Fruit fly (Drosophila melanogaster) whole organism, embryonic: ENCODE data around the gene Npc2a.

Source experiments
- Blimp-1 ChIP-seq: fragments of 200-800 bp; sonication (Bioruptor generic); optimal IDR thresholded peaks from 3 replicates; lab custom pipeline; 2018; ENCODE audit warnings: missing biosample characterization, missing genetic modification characterization, mild to moderate bottlenecking, moderate library complexity, missing genetic modification reagents
- CG10267 ChIP-seq: fragments of 200-800 bp; sonication (Bioruptor generic); optimal IDR thresholded peaks from 2 replicates; lab custom pipeline; 2018; ENCODE audit warnings: missing biosample characterization, mild to moderate bottlenecking, missing genetic modification characterization, moderate library complexity
- CG12219 ChIP-seq: fragments of 200-800 bp; sonication (Bioruptor generic); optimal IDR thresholded peaks from 3 replicates; lab custom pipeline; 2018; ENCODE audit warnings: missing biosample characterization, mild to moderate bottlenecking, missing genetic modification characterization
- CG12391 ChIP-seq: fragments of 200-800 bp; sonication (Bioruptor generic); optimal IDR thresholded peaks from 3 replicates; lab custom pipeline; 2018; ENCODE audit warnings: missing biosample characterization, mild to moderate bottlenecking, missing genetic modification characterization, moderate library complexity
- CG13287 ChIP-seq: fragments of 200-800 bp; sonication (Bioruptor generic); IDR thresholded peaks from 2 replicates; pipeline ENCODE4 v1.3.6; 2022; ENCODE audit warnings: missing biosample characterization, missing genetic modification characterization; ENCODE audit not compliant: partially characterized antibody
- CG13894 ChIP-seq: fragments of 200-800 bp; sonication (Bioruptor generic); optimal IDR thresholded peaks from 3 replicates; lab custom pipeline; 2018; ENCODE audit warnings: missing biosample characterization, mild to moderate bottlenecking, missing genetic modification characterization, moderate library complexity
- CG18011 ChIP-seq: fragments of 200-800 bp; sonication (Bioruptor generic); optimal IDR thresholded peaks from 2 replicates; lab custom pipeline; 2017; ENCODE audit warnings: missing biosample characterization, missing genetic modification characterization, mild to moderate bottlenecking, moderate library complexity, missing genotype
- CG2875 ChIP-seq: fragments of 200-800 bp; sonication (Bioruptor generic); optimal IDR thresholded peaks from 2 replicates; lab custom pipeline; 2017; ENCODE audit warnings: missing biosample characterization, mild to moderate bottlenecking, missing genetic modification characterization, missing genetic modification reagents
- CG31388 ChIP-seq: fragments of 200-800 bp; sonication (Bioruptor generic); optimal IDR thresholded peaks from 2 replicates; lab custom pipeline; 2016; ENCODE audit warnings: missing biosample characterization, missing genetic modification characterization
- CG3281 ChIP-seq: fragments of 200-800 bp; sonication (Bioruptor generic); optimal IDR thresholded peaks from 3 replicates; lab custom pipeline; 2017; ENCODE audit warnings: missing biosample characterization, mild to moderate bottlenecking, missing genetic modification characterization
- CG34224 ChIP-seq: fragments of 200-800 bp; sonication (Bioruptor generic); IDR thresholded peaks from 3 replicates; pipeline ENCODE4 v1.3.6; 2022; ENCODE audit warnings: missing biosample characterization, missing genetic modification characterization; ENCODE audit not compliant: partially characterized antibody
- CG34376 ChIP-seq: fragments of 200-800 bp; sonication (Bioruptor generic); optimal IDR thresholded peaks from 2 replicates; lab custom pipeline; 2018; ENCODE audit warnings: missing biosample characterization, mild to moderate bottlenecking, missing genetic modification characterization
- CG6791 ChIP-seq: fragments of 200-800 bp; sonication (Bioruptor generic); IDR thresholded peaks from 3 replicates; pipeline ENCODE4 v1.3.6; 2022; ENCODE audit warnings: missing biosample characterization, missing genetic modification characterization; ENCODE audit not compliant: partially characterized antibody
- CG7928 ChIP-seq: fragments of 200-800 bp; sonication (Bioruptor generic); optimal IDR thresholded peaks from 2 replicates; lab custom pipeline; 2017; ENCODE audit warnings: missing biosample characterization, mild to moderate bottlenecking, missing genetic modification characterization
- CG7963 ChIP-seq: fragments of 200-800 bp; sonication (Bioruptor generic); IDR thresholded peaks from 3 replicates; pipeline ENCODE4 v1.3.6; 2022; ENCODE audit warnings: missing biosample characterization, missing genetic modification characterization; ENCODE audit not compliant: partially characterized antibody
- CrebB ChIP-seq: fragments of 200-800 bp; sonication (Bioruptor generic); optimal IDR thresholded peaks from 3 replicates; lab custom pipeline; 2018; ENCODE audit warnings: missing biosample characterization, mild to moderate bottlenecking, missing genetic modification characterization
- Dbx ChIP-seq: fragments of 200-800 bp; sonication (Bioruptor generic); IDR thresholded peaks from 3 replicates; pipeline ENCODE4 v1.3.6; 2022; ENCODE audit warnings: missing biosample characterization, missing genetic modification characterization
- HLH4C ChIP-seq: fragments of 200-800 bp; sonication (Bioruptor generic); IDR thresholded peaks from 3 replicates; pipeline ENCODE4 v1.3.6; 2022; ENCODE audit warnings: missing biosample characterization, missing genetic modification characterization; ENCODE audit not compliant: partially characterized antibody
- Hmx ChIP-seq: fragments of 200-800 bp; sonication (Bioruptor generic); optimal IDR thresholded peaks from 2 replicates; lab custom pipeline; 2016; ENCODE audit warnings: missing biosample characterization, missing genetic modification characterization
- Mrtf ChIP-seq: fragments of 200-800 bp; sonication (Bioruptor generic); IDR thresholded peaks from 3 replicates; pipeline ENCODE4 v1.3.6; 2022; ENCODE audit warnings: missing biosample characterization, missing genetic modification characterization
- Nf-YA ChIP-seq: fragments of 200-800 bp; sonication (Bioruptor generic); IDR thresholded peaks from 2 replicates; pipeline ENCODE4 v1.3.6; 2022; ENCODE audit warnings: missing biosample characterization, missing genetic modification characterization
- Nf-YB ChIP-seq: fragments of 200-800 bp; sonication (Bioruptor generic); optimal IDR thresholded peaks from 3 replicates; lab custom pipeline; 2019; ENCODE audit warnings: missing biosample characterization, mild to moderate bottlenecking, missing genetic modification characterization, moderate library complexity
- Opbp ChIP-seq: fragments of 200-800 bp; sonication (Bioruptor generic); IDR thresholded peaks from 3 replicates; pipeline ENCODE4 v1.3.6; 2022; ENCODE audit warnings: missing biosample characterization, missing genetic modification characterization; ENCODE audit not compliant: partially characterized antibody
- Pdp1 ChIP-seq, 2 experiments: fragments of 200-800 bp; sonication (Bioruptor generic); optimal IDR thresholded peaks; 3 replicates each; lab custom pipeline; 2016; ENCODE audit warnings: missing biosample characterization in 2 of 2, missing genetic modification characterization in 2 of 2, mild to moderate bottlenecking in 1 of 2, moderate library complexity in 1 of 2
- Ravus ChIP-seq: fragments of 200-800 bp; sonication (Bioruptor generic); IDR thresholded peaks from 2 replicates; pipeline ENCODE4 v1.3.6; 2022; ENCODE audit warnings: missing biosample characterization, missing genetic modification characterization
- amos ChIP-seq: fragments of 200-800 bp; sonication (Bioruptor generic); IDR thresholded peaks from 2 replicates; pipeline ENCODE4 v1.3.6; 2022; ENCODE audit warnings: missing biosample characterization, missing genetic modification characterization; ENCODE audit not compliant: partially characterized antibody
- ato ChIP-seq: fragments of 200-800 bp; sonication (Bioruptor generic); IDR thresholded peaks from 2 replicates; pipeline ENCODE4 v1.3.6; 2022; ENCODE audit warnings: missing biosample characterization, missing genetic modification characterization; ENCODE audit not compliant: partially characterized antibody
- bbx ChIP-seq: fragments of 200-800 bp; sonication (Bioruptor generic); IDR thresholded peaks from 2 replicates; pipeline ENCODE4 v1.3.6; 2022; ENCODE audit warnings: missing biosample characterization, missing genetic modification characterization; ENCODE audit not compliant: partially characterized antibody
- dmrt11E ChIP-seq: fragments of 200-800 bp; sonication (Bioruptor generic); optimal IDR thresholded peaks from 3 replicates; lab custom pipeline; 2018; ENCODE audit warnings: missing biosample characterization, mild to moderate bottlenecking, missing genetic modification characterization, moderate library complexity
- exex ChIP-seq: fragments of 200-800 bp; sonication (Bioruptor generic); optimal IDR thresholded peaks from 4 replicates; lab custom pipeline; 2018; ENCODE audit warnings: missing biosample characterization, mild to moderate bottlenecking, missing genetic modification characterization, moderate library complexity
- grau ChIP-seq: fragments of 200-800 bp; optimal IDR thresholded peaks from 3 replicates; lab custom pipeline; 2019; ENCODE audit warnings: missing biosample characterization, mild to moderate bottlenecking, missing genetic modification characterization, moderate library complexity
- klu ChIP-seq: fragments of 200-800 bp; sonication (Bioruptor generic); IDR thresholded peaks from 2 replicates; pipeline ENCODE4 v1.3.6; 2022; ENCODE audit warnings: missing biosample characterization, missing genetic modification characterization
- knrl ChIP-seq: fragments of 200-800 bp; sonication (Bioruptor generic); IDR thresholded peaks from 3 replicates; pipeline ENCODE4 v1.3.6; 2022; ENCODE audit warnings: missing biosample characterization, missing genetic modification characterization; ENCODE audit not compliant: partially characterized antibody
- luna ChIP-seq: fragments of 200-800 bp; sonication (Bioruptor generic); optimal IDR thresholded peaks from 2 replicates; lab custom pipeline; 2016; ENCODE audit warnings: missing biosample characterization, missing genetic modification characterization
- mld ChIP-seq: fragments of 200-800 bp; sonication (Bioruptor generic); IDR thresholded peaks from 3 replicates; pipeline ENCODE4 v1.3.6; 2022; ENCODE audit warnings: missing biosample characterization, missing genetic modification characterization; ENCODE audit not compliant: partially characterized antibody
- nmo ChIP-seq: fragments of 200-800 bp; sonication (Bioruptor generic); optimal IDR thresholded peaks from 2 replicates; lab custom pipeline; 2018; ENCODE audit warnings: missing biosample characterization, mild to moderate bottlenecking, missing genetic modification characterization, moderate library complexity
- p53 ChIP-seq: fragments of 200-800 bp; sonication (Bioruptor generic); optimal IDR thresholded peaks from 2 replicates; lab custom pipeline; 2016; ENCODE audit warnings: missing biosample characterization, missing genetic modification characterization
- pb ChIP-seq: fragments of 200-800 bp; sonication (Bioruptor generic); optimal IDR thresholded peaks from 3 replicates; lab custom pipeline; 2016; ENCODE audit warnings: missing biosample characterization, missing genetic modification characterization
- pfk ChIP-seq: fragments of 200-800 bp; sonication (Bioruptor generic); optimal IDR thresholded peaks from 2 replicates; lab custom pipeline; 2018; ENCODE audit warnings: missing biosample characterization, mild to moderate bottlenecking, missing genetic modification characterization, moderate library complexity
- pum ChIP-seq: fragments of 200-800 bp; sonication (Bioruptor generic); optimal IDR thresholded peaks from 2 replicates; lab custom pipeline; 2016; ENCODE audit warnings: missing biosample characterization, missing genetic modification characterization
- pzg ChIP-seq: fragments of 200-800 bp; sonication (Bioruptor generic); optimal IDR thresholded peaks from 3 replicates; lab custom pipeline; 2018; ENCODE audit warnings: missing biosample characterization, mild to moderate bottlenecking, missing genetic modification characterization, moderate library complexity
- sna ChIP-seq: fragments of 200-800 bp; sonication (Bioruptor generic); IDR thresholded peaks from 2 replicates; pipeline ENCODE4 v1.3.6; 2022; ENCODE audit warnings: missing biosample characterization, missing genetic modification characterization; ENCODE audit not compliant: partially characterized antibody
- tna ChIP-seq: fragments of 200-800 bp; sonication (Bioruptor generic); IDR thresholded peaks from 2 replicates; pipeline ENCODE4 v1.3.6; 2022; ENCODE audit warnings: missing biosample characterization, missing genetic modification characterization; ENCODE audit not compliant: partially characterized antibody
- unpg ChIP-seq: fragments of 200-800 bp; sonication (Bioruptor generic); optimal IDR thresholded peaks from 3 replicates; lab custom pipeline; 2018; ENCODE audit warnings: missing biosample characterization, mild to moderate bottlenecking, missing genetic modification characterization, moderate library complexity
- usp ChIP-seq: fragments of >200 bp; optimal IDR thresholded peaks from 2 replicates; lab custom pipeline; 2017; ENCODE audit warnings: missing biosample characterization, missing genetic modification characterization
- vnd ChIP-seq: fragments of 200-800 bp; sonication (Bioruptor generic); IDR thresholded peaks from 3 replicates; pipeline ENCODE4 v1.3.6; 2022; ENCODE audit warnings: missing biosample characterization, missing genetic modification characterization; ENCODE audit not compliant: partially characterized antibody
- zen2 ChIP-seq: fragments of 200-800 bp; sonication (Bioruptor generic); IDR thresholded peaks from 3 replicates; pipeline ENCODE4 v1.3.6; 2022; ENCODE audit warnings: missing biosample characterization, missing genetic modification characterization; ENCODE audit not compliant: partially characterized antibody

Gene Npc2a

DNA sequence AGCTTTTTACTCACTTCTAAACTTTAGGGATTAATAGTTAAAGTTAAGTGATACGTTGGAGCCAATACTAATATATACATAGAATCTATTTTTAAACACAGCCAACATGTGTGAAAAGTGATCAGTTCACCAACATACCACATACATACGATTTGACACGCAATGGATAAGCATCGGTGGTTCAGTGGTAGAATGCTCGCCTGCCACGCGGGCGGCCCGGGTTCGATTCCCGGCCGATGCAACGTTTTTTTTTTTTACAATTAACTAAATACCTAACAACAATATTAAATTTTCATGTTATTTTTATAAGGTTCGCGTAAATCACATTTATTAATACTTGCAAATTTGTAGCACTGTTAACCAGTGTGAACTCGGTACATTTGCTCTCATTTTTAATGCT lies 43.4 kb downstream of the Npc2a start:
- TF ChIP-seq CG6791 (GFP tag; lab: Robert Waterston, UW) (peak; percentile 86), Hmx (GFP tag; lab: Kevin White, UChicago) (no peak), zen2 (GFP tag; lab: Robert Waterston, UW) (0 out of 3 replicates have a peak, but pooled peaks have one; percentile 27), CG12219 (GFP tag; lab: Kevin White, UChicago) (no peak), pum (no peak), Dbx (GFP tag; lab: Robert Waterston, UW) (no peak), CG13287 (no peak; the same call in 1 of the 2 replicates), pfk (no peak), pb (GFP tag; lab: Kevin White, UChicago) (no peak), pzg (GFP tag; lab: Kevin White, UChicago) (no peak), exex (tag; lab: Kevin White, UChicago) (no peak), vnd (peak; percentile 49; the same call in 2 of the 3 replicates), sna (GFP tag; lab: Robert Waterston, UW) (peak; percentile 54; the same call in 1 of the 2 replicates), CG34376 (no peak), Nf-YB (no peak), CG18011 (GFP tag; lab: Kevin White, UChicago) (no peak), bbx (GFP tag; lab: Robert Waterston, UW) (peak; percentile 71; the same call in 1 of the 2 replicates), p53 (no peak), Mrtf (GFP tag; lab: Robert Waterston, UW) (no peak), CrebB (tag; lab: Kevin White, UChicago) (no peak), amos (GFP tag; lab: Robert Waterston, UW) (peak; percentile 71; the same call in 1 of the 2 replicates), CG7963 (GFP tag; lab: Robert Waterston, UW) (peak; percentile 64; the same call in 2 of the 3 replicates), ato (GFP tag; lab: Robert Waterston, UW) (peak; percentile 77), nmo (GFP tag; lab: Kevin White, UChicago) (no peak), Ravus (GFP tag; lab: Robert Waterston, UW) (no peak), knrl (GFP tag; lab: Robert Waterston, UW) (peak; percentile 54; the same call in 1 of the 3 replicates), CG12391 (tag; lab: Kevin White, UChicago) (no peak), Nf-YA (GFP tag; lab: Robert Waterston, UW) (no peak), grau (tag; lab: Kevin White, UChicago) (no peak), luna (no peak), tna (GFP tag; lab: Robert Waterston, UW) (peak; percentile 64), unpg (no peak), Blimp-1 (GFP tag; lab: Kevin White, UChicago) (no peak), Opbp (GFP tag; lab: Robert Waterston, UW) (peak; percentile 83), CG13894 (tag; lab: Kevin White, UChicago) (no peak), CG3281 (GFP tag; lab: Kevin White, UChicago) (no peak), usp (no peak), CG7928 (GFP tag; lab: Kevin White, UChicago) (no peak), CG34224 (GFP tag; lab: Robert Waterston, UW) (peak; percentile 39; the same call in 2 of the 3 replicates), Pdp1 (GFP tag; optimal IDR thresholded peaks at IDR 0.05; lab: Kevin White, UChicago) (no peak), CG31388 (GFP tag; lab: Kevin White, UChicago) (no peak), mld (peak; percentile 87), HLH4C (GFP tag; lab: Robert Waterston, UW) (peak; percentile 42; the same call in 1 of the 3 replicates), klu (GFP tag; lab: Robert Waterston, UW) (no peak), dmrt11E (tag; lab: Kevin White, UChicago) (no peak), CG10267 (tag; lab: Kevin White, UChicago) (no peak), CG2875 (GFP tag; lab: Kevin White, UChicago) (no peak)
